Worm (Caenorhabditis elegans): ENCODE results near the gene K01A2.4.
"Not testable (repeated sequence)": the region's sequence is repeated elsewhere in the genome, so short reads cannot be mapped to it uniquely, and the experiment has no call there.

K01A2.4 gene

ce11 chrII:288705-289205 lies 18.5 kb upstream of the K01A2.4 start, which contains the start of gene mrpl-41:
Gene mrpl-41, plus strand, starts transcription at chrII:288939.
- TF ChIP-seq cog-1 (tag; optimal IDR thresholded peaks at IDR 0.05), result no peak
- no peak for TF ChIP-seq med-1 (GFP tag; optimal IDR thresholded peaks at IDR 0.05; ENCODE audit: insufficient read depth)
- TF ChIP-seq flt-1 (GFP tag; IDR thresholded peaks at IDR 0.05), result no peak
- TF ChIP-seq T22C8.4 (GFP tag; IDR thresholded peaks at IDR 0.05), result no peak
- TF ChIP-seq klf-2 (GFP tag; conservative IDR thresholded peaks at IDR 0.05), result no peak
- TF ChIP-seq ztf-23 (GFP tag; IDR thresholded peaks at IDR 0.05), result no peak
- TF ChIP-seq ref-1 (GFP tag; conservative IDR thresholded peaks at IDR 0.05), result no peak
- TF ChIP-seq tab-1 (GFP tag; IDR thresholded peaks at IDR 0.05), result no peak
- TF ChIP-seq ztf-29 (GFP tag; IDR thresholded peaks at IDR 0.05), result no peak

- TF ChIP-seq tab-1 (GFP tag; IDR thresholded peaks at IDR 0.05), result no peak
- TF ChIP-seq flt-1 (GFP tag; IDR thresholded peaks at IDR 0.05), result no peak
- no peak for TF ChIP-seq ztf-29 (GFP tag; IDR thresholded peaks at IDR 0.05)
- TF ChIP-seq ref-1 (GFP tag; conservative IDR thresholded peaks at IDR 0.05), result no peak
- no peak for TF ChIP-seq klf-2 (GFP tag; conservative IDR thresholded peaks at IDR 0.05)
- TF ChIP-seq T22C8.4 (GFP tag; IDR thresholded peaks at IDR 0.05), result no peak
- TF ChIP-seq ztf-23 (GFP tag; IDR thresholded peaks at IDR 0.05), result no peak
These were observed 17.0 kb upstream of the K01A2.4 start, which contains the start of gene djr-1.1 for ce11 chrII:290282-290681. Gene djr-1.1, plus strand, starts transcription at chrII:290582.

ce11 chrII:294606-295005 lies 12.6 kb upstream of the K01A2.4 start, which contains the start of gene B0432.11:
Gene B0432.11, minus strand, starts transcription at chrII:294706.
- no peak for TF ChIP-seq T22C8.4 (GFP tag; IDR thresholded peaks at IDR 0.05)
- no peak for TF ChIP-seq tab-1 (GFP tag; IDR thresholded peaks at IDR 0.05)
- TF ChIP-seq cog-1 (tag; optimal IDR thresholded peaks at IDR 0.05), result no peak
- TF ChIP-seq ztf-23 (GFP tag; IDR thresholded peaks at IDR 0.05), result no peak
- no peak for TF ChIP-seq ref-1 (GFP tag; conservative IDR thresholded peaks at IDR 0.05)
- TF ChIP-seq flt-1 (GFP tag; IDR thresholded peaks at IDR 0.05), result no peak
- no peak for TF ChIP-seq med-1 (GFP tag; optimal IDR thresholded peaks at IDR 0.05; ENCODE audit: insufficient read depth)
- TF ChIP-seq ztf-29 (GFP tag; IDR thresholded peaks at IDR 0.05), result no peak
- no peak for TF ChIP-seq klf-2 (GFP tag; conservative IDR thresholded peaks at IDR 0.05)

ce11 chrII:296911-297440 lies 10.3 kb upstream of the K01A2.4 start, which contains the start of the genes clec-117 and B0432.1:
Gene clec-117, minus strand, starts transcription at chrII:297011.
Gene B0432.1, plus strand, starts transcription at chrII:297390.
- TF ChIP-seq flt-1 (GFP tag; IDR thresholded peaks at IDR 0.05), result no peak
- TF ChIP-seq tab-1 (GFP tag; IDR thresholded peaks at IDR 0.05), result no peak
- TF ChIP-seq ref-1 (GFP tag; conservative IDR thresholded peaks at IDR 0.05), result no peak
- TF ChIP-seq cog-1 (tag; optimal IDR thresholded peaks at IDR 0.05), result no peak
- TF ChIP-seq klf-2 (GFP tag; conservative IDR thresholded peaks at IDR 0.05), result no peak
- no peak for TF ChIP-seq ztf-29 (GFP tag; IDR thresholded peaks at IDR 0.05)
- no peak for TF ChIP-seq med-1 (GFP tag; optimal IDR thresholded peaks at IDR 0.05; ENCODE audit: insufficient read depth)
- TF ChIP-seq T22C8.4 (GFP tag; IDR thresholded peaks at IDR 0.05), result no peak
- no peak for TF ChIP-seq ztf-23 (GFP tag; IDR thresholded peaks at IDR 0.05)

ce11 chrII:299684-300083 lies 7.6 kb upstream of the K01A2.4 start, which contains the start of gene K01A2.6:
Gene K01A2.6, plus strand, starts transcription at chrII:299984.
- no peak for TF ChIP-seq cog-1 (tag; optimal IDR thresholded peaks at IDR 0.05)
- TF ChIP-seq flt-1 (GFP tag; IDR thresholded peaks at IDR 0.05), result no peak
- TF ChIP-seq med-1 (GFP tag; optimal IDR thresholded peaks at IDR 0.05; ENCODE audit: insufficient read depth), result no peak
- no peak for TF ChIP-seq tab-1 (GFP tag; IDR thresholded peaks at IDR 0.05)
- TF ChIP-seq T22C8.4 (GFP tag; IDR thresholded peaks at IDR 0.05), result no peak
- TF ChIP-seq klf-2 (GFP tag; conservative IDR thresholded peaks at IDR 0.05), result no peak
- no peak for TF ChIP-seq ztf-23 (GFP tag; IDR thresholded peaks at IDR 0.05)
- TF ChIP-seq ref-1 (GFP tag; conservative IDR thresholded peaks at IDR 0.05), result no peak
- TF ChIP-seq ztf-29 (GFP tag; IDR thresholded peaks at IDR 0.05), result no peak

ce11 chrII:300977-301772 lies 6.1 kb upstream of the K01A2.4 start, which contains the start of gene K01A2.5:
Gene K01A2.5, plus strand, starts transcription at chrII:301273.
- no peak for TF ChIP-seq ztf-29 (GFP tag; IDR thresholded peaks at IDR 0.05)
- TF ChIP-seq cog-1 (tag; optimal IDR thresholded peaks at IDR 0.05), result peak; percentile 22

ce11 chrII:303927-304711 lies 3.1 kb upstream of the K01A2.4 start:
- TF ChIP-seq cog-1 (tag; optimal IDR thresholded peaks at IDR 0.05) (no peak), tab-1 (GFP tag; IDR thresholded peaks at IDR 0.05) (no peak), T22C8.4 (GFP tag; IDR thresholded peaks at IDR 0.05) (no peak), ztf-23 (GFP tag; IDR thresholded peaks at IDR 0.05) (no peak), klf-2 (GFP tag; conservative IDR thresholded peaks at IDR 0.05) (no peak), ztf-29 (GFP tag; IDR thresholded peaks at IDR 0.05) (no peak), flt-1 (GFP tag; IDR thresholded peaks at IDR 0.05) (no peak), ref-1 (GFP tag; conservative IDR thresholded peaks at IDR 0.05) (no peak), med-1 (GFP tag; optimal IDR thresholded peaks at IDR 0.05; ENCODE audit: insufficient read depth) (no peak)

ce11 chrII:305645-306044 lies 1.6 kb upstream of the K01A2.4 start, which contains the start of gene col-69:
Gene col-69, minus strand, starts transcription at chrII:305745.
- TF ChIP-seq ref-1 (GFP tag; conservative IDR thresholded peaks at IDR 0.05), result no peak

- TF ChIP-seq tab-1 (GFP tag; IDR thresholded peaks at IDR 0.05); ztf-29 (GFP tag; IDR thresholded peaks at IDR 0.05); med-1 (GFP tag; optimal IDR thresholded peaks at IDR 0.05; ENCODE audit: insufficient read depth): not testable (repeated sequence)
These were observed 4.9 kb downstream of the K01A2.4 start, which contains the start of gene mps-2 for ce11 chrII:312110-312509. Gene mps-2, minus strand, starts transcription at chrII:312210.
